Worm (Caenorhabditis elegans) whole organism, early embryonic: ENCODE results near the gene msi-1.

ENCODE experiments used
- F13C5.2 ChIP-seq: sonication (generic microtip); optimal IDR thresholded peaks from 2 replicates; lab custom pipeline; 2017; ENCODE audit warnings: mild to moderate bottlenecking, missing genetic modification characterization, inconsistent platforms, missing compliant biosample characterization
- ama-1 ChIP-seq: fragments of 150-350 bp; optimal IDR thresholded peaks from 2 replicates; lab custom pipeline; 2014
- ceh-13 ChIP-seq: fragments of 200-800 bp; sonication (Bioruptor generic); optimal IDR thresholded peaks from 2 replicates; lab custom pipeline; 2018; ENCODE audit warnings: mild to moderate bottlenecking, missing genetic modification characterization, missing compliant biosample characterization
- ceh-36 ChIP-seq: sonication (generic microtip); optimal IDR thresholded peaks from 2 replicates; lab custom pipeline; 2016; ENCODE audit warnings: missing genetic modification characterization, inconsistent platforms, missing compliant biosample characterization
- flt-1 ChIP-seq: fragments of 200-800 bp; sonication (Bioruptor generic); IDR thresholded peaks from 2 replicates; pipeline ENCODE4 v1.3.6; 2022; ENCODE audit warnings: missing genetic modification characterization, missing compliant biosample characterization
- scrt-1 ChIP-seq: fragments of 200-800 bp; sonication (Bioruptor generic); IDR thresholded peaks from 2 replicates; pipeline ENCODE4 v1.3.6; 2022; ENCODE audit warnings: missing genetic modification characterization, missing compliant biosample characterization
- tbx-11 ChIP-seq: fragments of 200-800 bp; sonication (Bioruptor generic); IDR thresholded peaks from 2 replicates; pipeline ENCODE4 v1.3.6; 2022; ENCODE audit warnings: missing genetic modification characterization, missing compliant biosample characterization
- tbx-37 ChIP-seq: fragments of 200-800 bp; sonication (Bioruptor generic); conservative IDR thresholded peaks from 2 replicates; pipeline ENCODE4 v1.3.6; 2022; ENCODE audit warnings: missing genetic modification reagents, missing genetic modification characterization, missing compliant biosample characterization
- tra-4 ChIP-seq: sonication (generic microtip); optimal IDR thresholded peaks from 2 replicates; lab custom pipeline; 2017; ENCODE audit warnings: missing genetic modification characterization, missing compliant biosample characterization

DNA sequence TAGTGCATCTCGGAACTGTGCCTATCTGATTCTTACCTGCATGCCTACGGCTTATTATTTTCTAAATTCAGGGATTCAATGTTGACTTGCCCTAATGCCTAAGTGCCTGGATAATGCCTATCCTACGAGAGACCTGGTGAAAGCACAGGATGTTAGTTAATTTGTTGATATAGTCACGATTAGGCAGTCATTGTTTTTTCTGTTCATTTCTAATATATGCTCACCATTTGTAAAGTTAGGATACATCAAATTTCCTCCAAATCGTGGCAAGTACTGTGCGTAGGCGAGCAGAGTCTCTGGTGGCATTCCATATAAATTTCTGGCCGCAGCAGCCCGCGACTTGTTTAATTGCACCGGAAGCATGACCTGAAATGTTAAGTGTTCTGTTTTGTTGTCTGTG lies 10.0 kb downstream of the msi-1 start:
- TF ChIP-seq flt-1 (GFP tag; lab: Robert Waterston, UW) (no peak), tbx-11 (GFP tag; lab: Robert Waterston, UW) (no peak), tra-4 (no peak), scrt-1 (GFP tag; lab: Robert Waterston, UW) (no peak), ceh-36 (tag; lab: Kevin White, UChicago) (no peak), ama-1 (lab: Kevin White, UChicago) (no peak), tbx-37 (GFP tag; lab: Robert Waterston, UW) (no peak), ceh-13 (GFP tag; lab: Kevin White, UChicago) (no peak), F13C5.2 (no peak)
